Fruit fly (Drosophila melanogaster) whole organism, embryonic: ENCODE measurements around the gene CG9672.
A peak's percentile ranks its signal among the peaks of the same experiment; 100 is the strongest.

Experiments used
- CG11560 ChIP-seq: fragments of 200-800 bp; sonication (Bioruptor generic); IDR thresholded peaks from 3 replicates; pipeline ENCODE4 v1.3.6; 2022; ENCODE audit warnings: missing biosample characterization, missing genetic modification characterization
- CG12236 ChIP-seq: fragments of 200-800 bp; sonication (Bioruptor generic); optimal IDR thresholded peaks from 2 replicates; lab custom pipeline; 2016; ENCODE audit warnings: missing biosample characterization, missing genetic modification characterization
- CG13424 ChIP-seq: fragments of 200-800 bp; sonication (Bioruptor generic); optimal IDR thresholded peaks from 2 replicates; lab custom pipeline; 2019; ENCODE audit warnings: missing biosample characterization, mild to moderate bottlenecking, missing genetic modification characterization, moderate library complexity
- CG15073 ChIP-seq: fragments of 200-800 bp; sonication (Bioruptor generic); optimal IDR thresholded peaks from 2 replicates; lab custom pipeline; 2016; ENCODE audit warnings: missing biosample characterization, missing genetic modification characterization
- CG17385 ChIP-seq: fragments of 200-800 bp; sonication (Bioruptor generic); optimal IDR thresholded peaks from 3 replicates; lab custom pipeline; 2018; ENCODE audit warnings: missing biosample characterization, mild to moderate bottlenecking, missing genetic modification characterization
- CG18599 ChIP-seq: fragments of 200-800 bp; sonication (Bioruptor generic); optimal IDR thresholded peaks from 3 replicates; lab custom pipeline; 2017; ENCODE audit warnings: missing biosample characterization, missing genetic modification characterization, mild to moderate bottlenecking, moderate library complexity, missing genetic modification reagents
- CG2129 ChIP-seq: fragments of 200-800 bp; sonication (Bioruptor generic); IDR thresholded peaks from 2 replicates; pipeline ENCODE4 v1.3.6; 2022; ENCODE audit warnings: missing biosample characterization, missing genetic modification characterization; ENCODE audit not compliant: partially characterized antibody
- CG2199 ChIP-seq: fragments of 200-800 bp; sonication (Bioruptor generic); IDR thresholded peaks from 3 replicates; pipeline ENCODE4 v1.3.6; 2022; ENCODE audit warnings: missing biosample characterization, missing genetic modification characterization
- CG2889 ChIP-seq: fragments of 200-800 bp; sonication (Bioruptor generic); IDR thresholded peaks from 3 replicates; pipeline ENCODE4 v1.3.6; 2022; ENCODE audit warnings: missing biosample characterization, missing genetic modification characterization
- CG34224 ChIP-seq: fragments of 200-800 bp; sonication (Bioruptor generic); IDR thresholded peaks from 3 replicates; pipeline ENCODE4 v1.3.6; 2022; ENCODE audit warnings: missing biosample characterization, missing genetic modification characterization; ENCODE audit not compliant: partially characterized antibody
- CG6654 ChIP-seq: fragments of 200-800 bp; sonication (Bioruptor generic); optimal IDR thresholded peaks from 2 replicates; lab custom pipeline; 2017; ENCODE audit warnings: missing biosample characterization, mild to moderate bottlenecking, missing genetic modification characterization
- CG8359 ChIP-seq: fragments of 200-800 bp; sonication (Bioruptor generic); optimal IDR thresholded peaks from 2 replicates; lab custom pipeline; 2017; ENCODE audit warnings: missing biosample characterization, mild to moderate bottlenecking, missing genetic modification characterization, borderline replicate concordance
- CG9817 ChIP-seq: fragments of 200-800 bp; sonication (Bioruptor generic); optimal IDR thresholded peaks from 2 replicates; lab custom pipeline; 2018; ENCODE audit warnings: missing biosample characterization, mild to moderate bottlenecking, missing genetic modification characterization, moderate library complexity
- Chrac-16 ChIP-seq: fragments of 200-800 bp; sonication (Bioruptor generic); optimal IDR thresholded peaks from 3 replicates; lab custom pipeline; 2016; ENCODE audit warnings: missing biosample characterization, missing genetic modification characterization
- CkIIα-i1 ChIP-seq: fragments of 200-800 bp; sonication (Bioruptor generic); IDR thresholded peaks from 2 replicates; pipeline ENCODE4 v1.3.6; 2022; ENCODE audit warnings: missing biosample characterization, missing genetic modification characterization
- Dll ChIP-seq: fragments of 200-800 bp; sonication (Bioruptor generic); IDR thresholded peaks from 4 replicates; pipeline ENCODE4 v1.3.6; 2022; ENCODE audit warnings: missing biosample characterization, missing genetic modification characterization; ENCODE audit not compliant: partially characterized antibody
- Doc2 ChIP-seq: fragments of 200-800 bp; sonication (Bioruptor generic); IDR thresholded peaks from 2 replicates; pipeline ENCODE4 v1.3.6; 2022; ENCODE audit warnings: missing biosample characterization, missing genetic modification characterization
- E2f1 ChIP-seq: fragments of 200-800 bp; sonication (Bioruptor generic); IDR thresholded peaks from 2 replicates; pipeline ENCODE4 v1.3.6; 2022; ENCODE audit warnings: missing biosample characterization, missing genetic modification characterization
- Gsc ChIP-seq: fragments of 200-800 bp; sonication (Bioruptor generic); IDR thresholded peaks from 2 replicates; pipeline ENCODE4 v1.3.6; 2022; ENCODE audit warnings: missing biosample characterization, missing genetic modification characterization
- Jarid2 ChIP-seq: fragments of 200-800 bp; sonication (Bioruptor generic); optimal IDR thresholded peaks from 3 replicates; lab custom pipeline; 2017; ENCODE audit warnings: mild to moderate bottlenecking, missing biosample characterization, missing genetic modification reagents, missing genetic modification characterization
- NC2β ChIP-seq: fragments of 200-800 bp; sonication (Bioruptor generic); optimal IDR thresholded peaks from 2 replicates; lab custom pipeline; 2016; ENCODE audit warnings: missing biosample characterization, missing genetic modification characterization
- Opbp ChIP-seq: fragments of 200-800 bp; sonication (Bioruptor generic); IDR thresholded peaks from 3 replicates; pipeline ENCODE4 v1.3.6; 2022; ENCODE audit warnings: missing biosample characterization, missing genetic modification characterization; ENCODE audit not compliant: partially characterized antibody
- TFAM ChIP-seq: fragments of 200-800 bp; sonication (Bioruptor generic); optimal IDR thresholded peaks from 2 replicates; lab custom pipeline; 2017; ENCODE audit warnings: missing biosample characterization, missing genetic modification characterization, inconsistent platforms
- eve ChIP-seq, 2 experiments: fragments of >200 bp; optimal IDR thresholded peaks; 2 replicates each; lab custom pipeline; 2017; ENCODE audit warnings: missing biosample characterization in 2 of 2, missing genetic modification characterization in 2 of 2
- fd3F ChIP-seq: fragments of 200-800 bp; sonication (Bioruptor generic); optimal IDR thresholded peaks from 2 replicates; lab custom pipeline; 2018; ENCODE audit warnings: missing biosample characterization, mild to moderate bottlenecking, missing genetic modification characterization, moderate library complexity
- fru ChIP-seq: fragments of >200 bp; optimal IDR thresholded peaks from 2 replicates; lab custom pipeline; 2017
- gcm2 ChIP-seq: fragments of 200-800 bp; sonication (Bioruptor generic); optimal IDR thresholded peaks from 2 replicates; lab custom pipeline; 2016; ENCODE audit warnings: missing biosample characterization, missing genetic modification characterization
- gem ChIP-seq: fragments of 200-800 bp; sonication (Bioruptor generic); optimal IDR thresholded peaks from 2 replicates; lab custom pipeline; 2019; ENCODE audit warnings: missing biosample characterization, mild to moderate bottlenecking, missing genetic modification characterization, moderate library complexity
- gro ChIP-seq: fragments of 200-800 bp; sonication (Bioruptor generic); optimal IDR thresholded peaks from 2 replicates; lab custom pipeline; 2016; ENCODE audit warnings: missing biosample characterization, missing genetic modification characterization
- inv ChIP-seq: fragments of 200-800 bp; sonication (Bioruptor generic); IDR thresholded peaks from 2 replicates; pipeline ENCODE4 v1.3.6; 2022; ENCODE audit warnings: missing biosample characterization, missing genetic modification characterization; ENCODE audit not compliant: partially characterized antibody
- kah ChIP-seq: fragments of 200-800 bp; sonication (Bioruptor generic); optimal IDR thresholded peaks from 2 replicates; lab custom pipeline; 2018; ENCODE audit warnings: missing biosample characterization, mild to moderate bottlenecking, missing genetic modification characterization
- knrl ChIP-seq: fragments of 200-800 bp; sonication (Bioruptor generic); IDR thresholded peaks from 3 replicates; pipeline ENCODE4 v1.3.6; 2022; ENCODE audit warnings: missing biosample characterization, missing genetic modification characterization; ENCODE audit not compliant: partially characterized antibody
- lab ChIP-seq: fragments of 200-800 bp; sonication (Bioruptor generic); optimal IDR thresholded peaks from 3 replicates; lab custom pipeline; 2017; ENCODE audit warnings: missing biosample characterization, missing genetic modification characterization, mild to moderate bottlenecking, moderate library complexity, missing genetic modification reagents
- lov ChIP-seq, 2 experiments: fragments of 200-800 bp in 1 of 2; fragments of >200 bp in 1 of 2; sonication (Bioruptor generic) in 1 of 2; IDR thresholded peaks in 1 of 2; optimal IDR thresholded peaks in 1 of 2; 2 replicates in 1 of 2; 3 replicates in 1 of 2; pipeline versions ENCODE4 v1.3.6 to Lab custom; 2017 to 2022; ENCODE audit warnings: missing biosample characterization in 1 of 2, missing genetic modification characterization in 1 of 2
- maf-S ChIP-seq: fragments of 200-800 bp; sonication (Bioruptor generic); optimal IDR thresholded peaks from 2 replicates; lab custom pipeline; 2016; ENCODE audit warnings: missing biosample characterization, missing genetic modification characterization
- nmo ChIP-seq: fragments of 200-800 bp; sonication (Bioruptor generic); optimal IDR thresholded peaks from 2 replicates; lab custom pipeline; 2018; ENCODE audit warnings: missing biosample characterization, mild to moderate bottlenecking, missing genetic modification characterization, moderate library complexity
- odd ChIP-seq: fragments of 200-800 bp; sonication (Bioruptor generic); optimal IDR thresholded peaks from 2 replicates; lab custom pipeline; 2017; ENCODE audit warnings: missing biosample characterization, mild to moderate bottlenecking, missing genetic modification characterization
- pb ChIP-seq: fragments of 200-800 bp; sonication (Bioruptor generic); optimal IDR thresholded peaks from 3 replicates; lab custom pipeline; 2016; ENCODE audit warnings: missing biosample characterization, missing genetic modification characterization
- prd ChIP-seq, 3 experiments: fragments of >200 bp in 2 of 3; fragments of 200-800 bp in 1 of 3; sonication (Bioruptor generic) in 1 of 3; optimal IDR thresholded peaks in 2 of 3; IDR thresholded peaks in 1 of 3; 2 replicates in 2 of 3; 3 replicates in 1 of 3; pipeline versions ENCODE4 v1.3.6 to Lab custom; 2017 to 2022; ENCODE audit warnings: missing biosample characterization in 1 of 3, missing genetic modification characterization in 1 of 3
- schlank ChIP-seq: fragments of 200-800 bp; sonication (Bioruptor generic); optimal IDR thresholded peaks from 2 replicates; lab custom pipeline; 2018; ENCODE audit warnings: missing biosample characterization, mild to moderate bottlenecking, missing genetic modification characterization
- scrt ChIP-seq: fragments of 200-800 bp; sonication (Bioruptor generic); optimal IDR thresholded peaks from 2 replicates; lab custom pipeline; 2018; ENCODE audit warnings: missing biosample characterization, mild to moderate bottlenecking, missing genetic modification characterization, moderate library complexity
- seq ChIP-seq: fragments of 200-800 bp; sonication (Bioruptor generic); IDR thresholded peaks from 2 replicates; pipeline ENCODE4 v1.3.6; 2022; ENCODE audit warnings: missing biosample characterization, missing genetic modification characterization
- sna ChIP-seq: fragments of 200-800 bp; sonication (Bioruptor generic); IDR thresholded peaks from 2 replicates; pipeline ENCODE4 v1.3.6; 2022; ENCODE audit warnings: missing biosample characterization, missing genetic modification characterization; ENCODE audit not compliant: partially characterized antibody
- toy ChIP-seq: fragments of 200-800 bp; sonication (Bioruptor generic); IDR thresholded peaks from 2 replicates; pipeline ENCODE4 v1.3.6; 2022; ENCODE audit warnings: missing biosample characterization, missing genetic modification characterization
- unpg ChIP-seq: fragments of 200-800 bp; sonication (Bioruptor generic); optimal IDR thresholded peaks from 3 replicates; lab custom pipeline; 2018; ENCODE audit warnings: missing biosample characterization, mild to moderate bottlenecking, missing genetic modification characterization, moderate library complexity
- vvl ChIP-seq: fragments of 200-800 bp; sonication (Bioruptor generic); IDR thresholded peaks from 2 replicates; pipeline ENCODE4 v1.3.6; 2022; ENCODE audit warnings: missing biosample characterization, missing genetic modification characterization

Gene CG9672

DNA sequence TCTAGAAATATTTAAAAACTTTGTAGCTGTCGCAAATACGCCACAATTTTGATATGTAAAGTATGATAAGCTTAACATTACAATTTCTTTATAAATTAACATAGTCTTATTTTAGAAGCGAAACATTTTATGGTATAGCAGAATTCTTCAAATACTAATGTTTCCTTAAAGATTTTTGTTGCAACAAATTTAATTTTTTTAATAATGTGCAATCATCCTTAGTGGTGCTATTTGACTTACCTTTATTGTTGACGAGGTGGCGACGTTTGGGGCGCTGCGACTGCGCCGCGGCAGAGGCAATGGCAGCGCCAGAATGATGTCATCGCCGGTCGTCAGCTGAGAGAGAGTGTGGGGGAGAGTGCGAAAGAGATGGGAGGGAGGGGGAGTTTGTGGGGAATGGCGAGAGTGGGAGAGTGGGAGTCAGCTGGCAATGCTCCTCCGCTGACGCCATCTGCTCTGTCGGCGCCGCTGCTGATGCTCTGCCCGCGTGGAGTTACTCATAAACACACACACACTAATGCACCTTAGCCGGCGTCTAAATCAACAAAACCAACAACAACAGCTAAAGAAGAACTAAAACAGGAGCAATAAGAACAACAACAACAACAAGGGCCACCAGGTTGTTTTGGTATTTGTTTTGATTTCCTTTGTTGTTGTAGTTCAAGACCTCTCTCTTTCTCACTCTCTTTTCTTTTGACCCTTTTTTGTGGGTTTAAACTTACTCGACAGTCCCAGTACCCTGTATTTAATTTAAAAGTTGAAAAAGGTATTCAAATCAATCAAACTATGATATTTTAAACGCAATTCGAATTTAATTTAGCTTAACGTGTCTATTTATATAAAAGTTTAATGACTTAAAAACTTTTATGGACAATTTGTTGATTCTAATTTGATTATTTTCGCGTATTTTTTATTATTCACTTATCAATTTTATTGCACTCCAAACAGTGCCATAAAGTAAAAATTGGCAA lies 16.8 kb upstream of the CG9672 start (continued):
- TF ChIP-seq prd (optimal IDR thresholded peaks at IDR 0.05; lab: Kevin White, UChicago) (no peak), prd (GFP tag; IDR thresholded peaks at IDR 0.05; lab: Robert Waterston, UW) (no peak; the same call in none of the 3 replicates), gro (no peak), Doc2 (GFP tag; lab: Robert Waterston, UW) (no peak), CG9817 (tag; lab: Kevin White, UChicago) (peak; percentile 69), TFAM (GFP tag; lab: Kevin White, UChicago) (no peak), CG2889 (GFP tag; lab: Robert Waterston, UW) (no peak), vvl (GFP tag; lab: Robert Waterston, UW) (peak; percentile 51), odd (GFP tag; lab: Kevin White, UChicago) (peak; percentile 44), CG12236 (peak; percentile 27), gem (tag; lab: Kevin White, UChicago) (peak; percentile 91), CG13424 (peak; percentile 85), toy (GFP tag; lab: Robert Waterston, UW) (no peak), fd3F (GFP tag; lab: Kevin White, UChicago) (no peak), Chrac-16 (GFP tag; lab: Kevin White, UChicago) (peak; percentile 49), schlank (tag; lab: Kevin White, UChicago) (peak; percentile 64), inv (GFP tag; lab: Robert Waterston, UW) (no peak), CkIIα-i1 (GFP tag; lab: Robert Waterston, UW) (no peak), CG2129 (no peak), pb (GFP tag; lab: Kevin White, UChicago) (no peak), CG2199 (GFP tag; lab: Robert Waterston, UW) (no peak), NC2β (GFP tag; lab: Kevin White, UChicago) (peak; percentile 21), nmo (GFP tag; lab: Kevin White, UChicago) (peak; percentile 91), E2f1 (GFP tag; lab: Robert Waterston, UW) (peak; percentile 68), CG6654 (no peak), unpg (GFP tag; lab: Kevin White, UChicago) (peak; percentile 88), scrt (GFP tag; lab: Kevin White, UChicago) (peak; percentile 24), Opbp (no peak), CG11560 (tag; lab: Robert Waterston, UW) (no peak), Gsc (GFP tag; lab: Robert Waterston, UW) (no peak), CG8359 (no peak), CG34224 (GFP tag; lab: Robert Waterston, UW) (0 out of 3 replicates have a peak, but pooled peaks have one; percentile 17), maf-S (GFP tag; lab: Kevin White, UChicago) (peak; percentile 46), lov (optimal IDR thresholded peaks at IDR 0.05; lab: Kevin White, UChicago) (no peak), lov (GFP tag; IDR thresholded peaks at IDR 0.05; lab: Robert Waterston, UW) (no peak), Dll (GFP tag; lab: Robert Waterston, UW) (no peak), Jarid2 (GFP tag; lab: Kevin White, UChicago) (peak; percentile 11), CG17385 (GFP tag; lab: Kevin White, UChicago) (peak; percentile 79), gcm2 (GFP tag; lab: Kevin White, UChicago) (peak; percentile 10), eve (GFP tag; optimal IDR thresholded peaks at IDR 0.05; lab: Kevin White, UChicago) (peak in 1 of 2 experiments; percentile 72), fru (lab: Kevin White, UChicago) (no peak), sna (GFP tag; lab: Robert Waterston, UW) (no peak), CG18599 (GFP tag; lab: Kevin White, UChicago) (peak; percentile 75), knrl (GFP tag; lab: Robert Waterston, UW) (no peak), CG15073 (GFP tag; lab: Kevin White, UChicago) (no peak), kah (GFP tag; lab: Kevin White, UChicago) (peak; percentile 30), seq (GFP tag; lab: Robert Waterston, UW) (peak; percentile 78), lab (peak; percentile 78)
